Worm (Caenorhabditis elegans) whole organism, young adult: ENCODE measurements around the gene Y71H2AM.1.

Source experiments
- B0019.2 ChIP-seq: fragments of 200-800 bp; sonication (Bioruptor generic); conservative IDR thresholded peaks from 2 replicates; pipeline ENCODE4 v1.3.6; 2022; ENCODE audit warnings: missing genetic modification reagents, missing genetic modification characterization, missing compliant biosample characterization
- C17E4.6 ChIP-seq: fragments of 200-800 bp; sonication (Bioruptor generic); IDR thresholded peaks from 2 replicates; pipeline ENCODE4 v1.3.6; 2022; ENCODE audit warnings: missing genetic modification reagents, missing genetic modification characterization, missing compliant biosample characterization
- D2030.7 ChIP-seq: fragments of 200-800 bp; sonication (Bioruptor generic); IDR thresholded peaks from 2 replicates; pipeline ENCODE4 v1.3.6; 2022; ENCODE audit warnings: missing genetic modification reagents, missing genetic modification characterization, missing compliant biosample characterization
- F23B12.7 ChIP-seq: sonication (generic microtip); optimal IDR thresholded peaks from 2 replicates; lab custom pipeline; 2017; ENCODE audit warnings: missing genetic modification characterization, mild to moderate bottlenecking, missing compliant biosample characterization, antibody characterized with exemption, moderate library complexity; ENCODE audit not compliant: insufficient read depth
- Y95B8A.8 ChIP-seq: fragments of 200-800 bp; sonication (Bioruptor generic); IDR thresholded peaks from 2 replicates; pipeline ENCODE4 v1.3.6; 2022; ENCODE audit warnings: missing genetic modification reagents, missing genetic modification characterization, missing compliant biosample characterization
- akir-1 ChIP-seq: fragments of 200-800 bp; sonication (Bioruptor generic); optimal IDR thresholded peaks from 2 replicates; lab custom pipeline; 2018; ENCODE audit warnings: mild to moderate bottlenecking, missing genetic modification characterization, moderate library complexity, missing compliant biosample characterization
- atf-7 ChIP-seq: sonication (generic microtip); optimal IDR thresholded peaks from 2 replicates; lab custom pipeline; 2017; ENCODE audit warnings: mild to moderate bottlenecking, missing genetic modification characterization, missing compliant biosample characterization
- ccch-3 ChIP-seq: fragments of 200-800 bp; sonication (Bioruptor generic); optimal IDR thresholded peaks from 2 replicates; lab custom pipeline; 2018; ENCODE audit warnings: mild to moderate bottlenecking, missing genetic modification characterization, missing compliant biosample characterization
- cebp-2 ChIP-seq: fragments of 200-800 bp; sonication (Bioruptor generic); IDR thresholded peaks from 2 replicates; pipeline ENCODE4 v1.3.6; 2022; ENCODE audit warnings: missing genetic modification characterization, missing compliant biosample characterization
- ceh-40 ChIP-seq: fragments of 200-800 bp; sonication (Bioruptor generic); IDR thresholded peaks from 2 replicates; pipeline ENCODE4 v1.3.6; 2022; ENCODE audit warnings: missing genetic modification characterization, missing compliant biosample characterization
- die-1 ChIP-seq: sonication (generic microtip); optimal IDR thresholded peaks from 2 replicates; lab custom pipeline; 2016; ENCODE audit warnings: missing genotype, mild to moderate bottlenecking, missing genetic modification characterization, missing compliant biosample characterization
- egl-18 ChIP-seq: fragments of 200-800 bp; sonication (Bioruptor generic); IDR thresholded peaks from 2 replicates; pipeline ENCODE4 v1.3.6; 2022; ENCODE audit warnings: missing genetic modification reagents, missing genetic modification characterization, missing compliant biosample characterization
- fkh-3 ChIP-seq: sonication (generic microtip); optimal IDR thresholded peaks from 2 replicates; lab custom pipeline; 2016; ENCODE audit warnings: mild to moderate bottlenecking, missing genetic modification characterization, missing compliant biosample characterization
- hlh-26 ChIP-seq: fragments of 200-800 bp; sonication (Bioruptor generic); conservative IDR thresholded peaks from 2 replicates; pipeline ENCODE4 v1.3.6; 2022; ENCODE audit warnings: missing genetic modification reagents, missing genetic modification characterization, missing compliant biosample characterization
- hmg-1.2 ChIP-seq: fragments of 200-800 bp; sonication (Bioruptor generic); IDR thresholded peaks from 2 replicates; pipeline ENCODE4 v1.3.6; 2022; ENCODE audit warnings: missing genetic modification reagents, missing genetic modification characterization, missing compliant biosample characterization
- lag-1 ChIP-seq: fragments of 200-800 bp; sonication (Bioruptor generic); IDR thresholded peaks from 2 replicates; pipeline ENCODE4 v1.3.6; 2022; ENCODE audit warnings: missing genetic modification reagents, missing genetic modification characterization, missing compliant biosample characterization
- lin-54 ChIP-seq: fragments of 200-800 bp; sonication (Bioruptor generic); optimal IDR thresholded peaks from 2 replicates; lab custom pipeline; 2018; ENCODE audit warnings: mild to moderate bottlenecking, missing genetic modification characterization, missing compliant biosample characterization
- lir-1 ChIP-seq: fragments of 200-800 bp; sonication (Bioruptor generic); conservative IDR thresholded peaks from 2 replicates; pipeline ENCODE4 v1.3.6; 2022; ENCODE audit warnings: missing genetic modification reagents, missing genetic modification characterization, missing compliant biosample characterization
- nfya-1 ChIP-seq: sonication (generic microtip); optimal IDR thresholded peaks from 2 replicates; lab custom pipeline; 2017; ENCODE audit warnings: antibody characterized with exemption, missing compliant biosample characterization, missing genetic modification characterization, borderline replicate concordance; ENCODE audit not compliant: insufficient read depth
- nfyb-1 ChIP-seq: fragments of 200-800 bp; sonication (Bioruptor generic); IDR thresholded peaks from 2 replicates; pipeline ENCODE4 v1.3.6; 2022; ENCODE audit warnings: missing genetic modification reagents, missing genetic modification characterization, missing compliant biosample characterization
- nhr-179 ChIP-seq: sonication (generic microtip); optimal IDR thresholded peaks from 2 replicates; lab custom pipeline; 2016; ENCODE audit warnings: mild to moderate bottlenecking, missing genetic modification characterization, missing compliant biosample characterization
- nhr-27 ChIP-seq: fragments of 200-800 bp; sonication (Bioruptor generic); optimal IDR thresholded peaks from 2 replicates; lab custom pipeline; 2018; ENCODE audit warnings: mild to moderate bottlenecking, missing genetic modification characterization, moderate library complexity, missing compliant biosample characterization
- nhr-80 ChIP-seq: sonication (generic microtip); optimal IDR thresholded peaks from 2 replicates; lab custom pipeline; 2016; ENCODE audit warnings: missing genetic modification characterization, missing compliant biosample characterization
- snpc-1.3 ChIP-seq: sonication (generic microtip); optimal IDR thresholded peaks from 2 replicates; lab custom pipeline; 2017; ENCODE audit warnings: missing genetic modification characterization, mild to moderate bottlenecking, missing compliant biosample characterization, antibody characterized with exemption, moderate library complexity, missing genotype, missing genetic modification reagents; ENCODE audit not compliant: insufficient read depth
- snpc-3.4 ChIP-seq: sonication (generic microtip); optimal IDR thresholded peaks from 2 replicates; lab custom pipeline; 2017; ENCODE audit warnings: missing genetic modification characterization, mild to moderate bottlenecking, missing compliant biosample characterization, antibody characterized with exemption, moderate library complexity, missing genotype, missing genetic modification reagents
- somi-1 ChIP-seq: fragments of 200-800 bp; sonication (Bioruptor generic); optimal IDR thresholded peaks from 2 replicates; lab custom pipeline; 2018; ENCODE audit warnings: mild to moderate bottlenecking, missing genetic modification characterization, missing compliant biosample characterization
- tbp1 ChIP-seq: fragments of 200-800 bp; sonication (Bioruptor generic); optimal IDR thresholded peaks from 2 replicates; lab custom pipeline; 2018; ENCODE audit warnings: mild to moderate bottlenecking, missing genetic modification characterization, missing compliant biosample characterization
- tbx-9 ChIP-seq: sonication (generic microtip); optimal IDR thresholded peaks from 2 replicates; lab custom pipeline; 2016; ENCODE audit warnings: borderline replicate concordance, missing genetic modification characterization, inconsistent platforms, missing compliant biosample characterization
- tlf-1 ChIP-seq: fragments of 200-800 bp; sonication (Bioruptor generic); optimal IDR thresholded peaks from 2 replicates; lab custom pipeline; 2018; ENCODE audit warnings: mild to moderate bottlenecking, missing genetic modification characterization, missing compliant biosample characterization
- xnd-1 ChIP-seq: sonication (generic microtip); optimal IDR thresholded peaks from 2 replicates; lab custom pipeline; 2016; ENCODE audit warnings: missing genotype, missing genetic modification reagents, missing genetic modification characterization, missing compliant biosample characterization
- zfh-2 ChIP-seq: fragments of 200-800 bp; sonication (Bioruptor generic); conservative IDR thresholded peaks from 2 replicates; pipeline ENCODE4 v1.3.6; 2022; ENCODE audit warnings: missing genetic modification reagents, missing genetic modification characterization, missing compliant biosample characterization
- zim-3 ChIP-seq: sonication (generic microtip); optimal IDR thresholded peaks from 2 replicates; lab custom pipeline; 2017; ENCODE audit warnings: mild to moderate bottlenecking, missing genetic modification characterization, moderate library complexity, missing compliant biosample characterization
- ztf-25 ChIP-seq: fragments of 200-800 bp; sonication (Bioruptor generic); IDR thresholded peaks from 2 replicates; pipeline ENCODE4 v1.3.6; 2022; ENCODE audit warnings: missing genetic modification reagents, missing genetic modification characterization, missing compliant biosample characterization
- ztf-28 ChIP-seq: fragments of 200-800 bp; sonication (Bioruptor generic); IDR thresholded peaks from 2 replicates; pipeline ENCODE4 v1.3.6; 2022; ENCODE audit warnings: missing genetic modification reagents, missing genetic modification characterization, missing compliant biosample characterization
- ztf-6 ChIP-seq: fragments of 200-800 bp; sonication (Bioruptor generic); IDR thresholded peaks from 2 replicates; pipeline ENCODE4 v1.3.6; 2022; ENCODE audit warnings: missing genetic modification reagents, missing genetic modification characterization, missing compliant biosample characterization

Y71H2AM.1 gene

ce11 chrIII:2858334-2858733 is 31.5 kb downstream of the Y71H2AM.1 start (continued):
- TF ChIP-seq Y95B8A.8 (GFP tag; lab: Robert Waterston, UW) = no peak
- TF ChIP-seq snpc-1.3 (tag; lab: Kevin White, UChicago) = peak; percentile 16
- TF ChIP-seq tbp1 (GFP tag; lab: Kevin White, UChicago) = peak; percentile 20
- no peak for TF ChIP-seq ztf-6 (GFP tag; lab: Robert Waterston, UW)
- no peak for TF ChIP-seq ceh-40 (GFP tag; lab: Robert Waterston, UW)
- no peak for TF ChIP-seq nhr-27
- TF ChIP-seq lir-1 = 0 out of 2 replicates have a peak, but pooled peaks have one; percentile 21
- 0 out of 2 replicates have a peak, but pooled peaks have one; percentile 32 for TF ChIP-seq nfyb-1 (GFP tag; lab: Robert Waterston, UW)
- peak; percentile 23 for TF ChIP-seq tlf-1
- TF ChIP-seq B0019.2 (GFP tag; lab: Robert Waterston, UW) = peak; percentile 63; the same call in 1 of the 2 replicates
- no peak for TF ChIP-seq nhr-179 (tag; lab: Kevin White, UChicago)
- no peak for TF ChIP-seq ztf-28 (GFP tag; lab: Robert Waterston, UW)
- TF ChIP-seq egl-18 (GFP tag; lab: Robert Waterston, UW) = no peak
- TF ChIP-seq hlh-26 (GFP tag; lab: Robert Waterston, UW) = no peak
- no peak for TF ChIP-seq tbx-9 (tag; lab: Kevin White, UChicago)
- no peak for TF ChIP-seq nhr-80 (tag; lab: Kevin White, UChicago)
- TF ChIP-seq F23B12.7 (tag; lab: Kevin White, UChicago) = no peak
- TF ChIP-seq lin-54 = peak; percentile 80
- TF ChIP-seq hmg-1.2 (GFP tag; lab: Robert Waterston, UW) = peak; percentile 54; the same call in 1 of the 2 replicates
- no peak for TF ChIP-seq ccch-3 (GFP tag; lab: Kevin White, UChicago)
- TF ChIP-seq lag-1 = no peak
- peak; percentile 83 for TF ChIP-seq D2030.7 (GFP tag; lab: Robert Waterston, UW)

ce11 chrIII:2864669-2865068 is 37.8 kb downstream of the Y71H2AM.1 start:
- no peak for TF ChIP-seq snpc-3.4
- TF ChIP-seq akir-1 (GFP tag; lab: Kevin White, UChicago) = no peak
- TF ChIP-seq C17E4.6 (GFP tag; lab: Robert Waterston, UW) = no peak

- TF ChIP-seq nfya-1 (tag; lab: Kevin White, UChicago) = no peak
- no peak for TF ChIP-seq somi-1 (GFP tag; lab: Kevin White, UChicago)
- TF ChIP-seq zfh-2 (GFP tag; lab: Robert Waterston, UW) = peak; percentile 51
- TF ChIP-seq hmg-1.2 (GFP tag; lab: Robert Waterston, UW) = peak; percentile 86
- TF ChIP-seq, all 124 proteins: peak for 2
Observed at ce11 chrIII:2866597-2866996, 39.7 kb downstream of the Y71H2AM.1 start.

ce11 chrIII:2868416-2868815 is 41.5 kb downstream of the Y71H2AM.1 start:
- TF ChIP-seq ztf-25 (GFP tag; lab: Robert Waterston, UW) (no peak), xnd-1 (no peak), atf-7 (tag; lab: Kevin White, UChicago) (no peak), cebp-2 (GFP tag; lab: Robert Waterston, UW) (no peak)

- TF ChIP-seq die-1 (tag; lab: Kevin White, UChicago) = no peak
- TF ChIP-seq fkh-3 (tag; lab: Kevin White, UChicago) = no peak
- no peak for TF ChIP-seq zim-3 (tag; lab: Kevin White, UChicago)
- TF ChIP-seq, all 124 proteins: peak for 0
Observed at ce11 chrIII:2869033-2869432, 42.2 kb downstream of the Y71H2AM.1 start.
